Fruit fly (Drosophila melanogaster) whole organism, prepupa: Measurements from ENCODE around the gene spdo.

Experiments used
- CG11902 ChIP-seq: fragments of 200-800 bp; sonication (Bioruptor generic); optimal IDR thresholded peaks from 3 replicates; lab custom pipeline; 2016; ENCODE audit warnings: missing biosample characterization, missing genetic modification characterization
- CG16779 ChIP-seq: fragments of 200-800 bp; sonication (Bioruptor generic); optimal IDR thresholded peaks from 3 replicates; lab custom pipeline; 2017; ENCODE audit warnings: missing biosample characterization, mild to moderate bottlenecking, missing genetic modification characterization
- CG3032 ChIP-seq: fragments of 200-800 bp; optimal IDR thresholded peaks from 2 replicates; lab custom pipeline; 2019; ENCODE audit warnings: missing biosample characterization, mild to moderate bottlenecking, missing genetic modification characterization, moderate library complexity
- CG3919 ChIP-seq: fragments of 200-800 bp; sonication (Bioruptor generic); optimal IDR thresholded peaks from 3 replicates; lab custom pipeline; 2016; ENCODE audit warnings: missing biosample characterization, missing genetic modification characterization
- CG8119 ChIP-seq: fragments of 200-800 bp; sonication (Bioruptor generic); IDR thresholded peaks from 3 replicates; pipeline ENCODE4 v1.3.6; 2022; ENCODE audit warnings: missing biosample characterization, missing genetic modification characterization
- Gug ChIP-seq: fragments of 200-800 bp; sonication (Bioruptor generic); IDR thresholded peaks from 2 replicates; pipeline ENCODE4 v1.3.6; 2022; ENCODE audit warnings: missing biosample characterization, missing genetic modification characterization
- fd85E ChIP-seq: fragments of 200-800 bp; sonication (Bioruptor generic); optimal IDR thresholded peaks from 3 replicates; lab custom pipeline; 2016; ENCODE audit warnings: missing biosample characterization, missing genetic modification characterization
- spab ChIP-seq: fragments of 200-800 bp; sonication (Bioruptor generic); optimal IDR thresholded peaks from 2 replicates; lab custom pipeline; 2017; ENCODE audit warnings: missing biosample characterization, mild to moderate bottlenecking, missing genetic modification characterization, missing genetic modification reagents
- topi ChIP-seq: fragments of 200-800 bp; sonication (Bioruptor generic); optimal IDR thresholded peaks from 3 replicates; lab custom pipeline; 2016; ENCODE audit warnings: missing biosample characterization, missing genetic modification characterization

- TF ChIP-seq Gug (GFP tag; lab: Robert Waterston, UW) (no peak), CG3919 (GFP tag; lab: Kevin White, UChicago) (no peak), spab (GFP tag; lab: Kevin White, UChicago) (no peak), topi (no peak), CG11902 (GFP tag; lab: Kevin White, UChicago) (no peak), CG16779 (tag; lab: Kevin White, UChicago) (no peak), fd85E (GFP tag; lab: Kevin White, UChicago) (no peak), CG3032 (no peak), CG8119 (no peak)
These were observed 10.0 kb upstream of the spdo start for dm6 chr3R:30466515-30466914.
